Fruit fly (Drosophila melanogaster) whole organism, embryonic: ENCODE results near the gene snz.

ENCODE experiments used
- ATbp ChIP-seq: fragments of 200-800 bp; sonication (Bioruptor generic); optimal IDR thresholded peaks from 2 replicates; lab custom pipeline; 2017; ENCODE audit warnings: missing biosample characterization, mild to moderate bottlenecking, missing genetic modification characterization, missing genetic modification reagents
- Bteb2 ChIP-seq: fragments of 200-800 bp; sonication (Bioruptor generic); optimal IDR thresholded peaks from 2 replicates; lab custom pipeline; 2016; ENCODE audit warnings: missing biosample characterization, missing genetic modification characterization
- CG10366 ChIP-seq: fragments of 200-800 bp; sonication (Bioruptor generic); IDR thresholded peaks from 2 replicates; pipeline ENCODE4 v1.3.6; 2022; ENCODE audit warnings: missing biosample characterization, missing genetic modification characterization
- CG10431 ChIP-seq: fragments of 200-800 bp; sonication (Bioruptor generic); optimal IDR thresholded peaks from 3 replicates; lab custom pipeline; 2018; ENCODE audit warnings: missing biosample characterization, mild to moderate bottlenecking, missing genetic modification characterization
- CG10565 ChIP-seq: fragments of 200-800 bp; sonication (Bioruptor generic); optimal IDR thresholded peaks from 3 replicates; lab custom pipeline; 2016; ENCODE audit warnings: missing biosample characterization, mild to moderate bottlenecking, missing genetic modification characterization
- CG10959 ChIP-seq: fragments of 200-800 bp; sonication (Bioruptor generic); IDR thresholded peaks from 2 replicates; pipeline ENCODE4 v1.3.6; 2022; ENCODE audit warnings: missing biosample characterization, missing genetic modification characterization
- CG12659 ChIP-seq: fragments of 200-800 bp; sonication (Bioruptor generic); optimal IDR thresholded peaks from 3 replicates; lab custom pipeline; 2017; ENCODE audit warnings: mild to moderate bottlenecking, missing biosample characterization, missing genetic modification reagents, missing genetic modification characterization
- CG15269 ChIP-seq: fragments of 200-800 bp; sonication (Bioruptor generic); optimal IDR thresholded peaks from 2 replicates; lab custom pipeline; 2018; ENCODE audit warnings: missing biosample characterization, mild to moderate bottlenecking, missing genetic modification characterization, moderate library complexity
- CG16815 ChIP-seq: fragments of 200-800 bp; sonication (Bioruptor generic); optimal IDR thresholded peaks from 3 replicates; lab custom pipeline; 2017; ENCODE audit warnings: missing biosample characterization, mild to moderate bottlenecking, missing genetic modification characterization
- CG1792 ChIP-seq: fragments of 200-800 bp; sonication (Bioruptor generic); optimal IDR thresholded peaks from 2 replicates; lab custom pipeline; 2016; ENCODE audit warnings: missing biosample characterization, missing genetic modification characterization
- CG2116 ChIP-seq: fragments of 200-800 bp; sonication (Bioruptor generic); optimal IDR thresholded peaks from 3 replicates; lab custom pipeline; 2018; ENCODE audit warnings: missing biosample characterization, mild to moderate bottlenecking, missing genetic modification characterization
- CG3726 ChIP-seq: fragments of 200-800 bp; sonication (Bioruptor generic); IDR thresholded peaks from 3 replicates; pipeline ENCODE4, ENCODE4 v1.3.6; 2022; ENCODE audit warnings: missing biosample characterization, missing genetic modification characterization
- CG4617 ChIP-seq: fragments of 200-800 bp; sonication (Bioruptor generic); optimal IDR thresholded peaks from 3 replicates; lab custom pipeline; 2016; ENCODE audit warnings: missing biosample characterization, missing genetic modification characterization, borderline replicate concordance
- CG4854 ChIP-seq: fragments of 200-800 bp; sonication (Bioruptor generic); optimal IDR thresholded peaks from 2 replicates; lab custom pipeline; 2016; ENCODE audit warnings: missing biosample characterization, missing genetic modification characterization, inconsistent platforms
- CG6791 ChIP-seq: fragments of 200-800 bp; sonication (Bioruptor generic); IDR thresholded peaks from 3 replicates; pipeline ENCODE4 v1.3.6; 2022; ENCODE audit warnings: missing biosample characterization, missing genetic modification characterization; ENCODE audit not compliant: partially characterized antibody
- Dbx ChIP-seq: fragments of 200-800 bp; sonication (Bioruptor generic); IDR thresholded peaks from 3 replicates; pipeline ENCODE4 v1.3.6; 2022; ENCODE audit warnings: missing biosample characterization, missing genetic modification characterization
- Ets97D ChIP-seq: fragments of 200-800 bp; sonication (Bioruptor generic); optimal IDR thresholded peaks from 3 replicates; lab custom pipeline; 2016; ENCODE audit warnings: missing biosample characterization, missing genetic modification characterization
- Fer1 ChIP-seq: fragments of 200-800 bp; sonication (Bioruptor generic); optimal IDR thresholded peaks from 2 replicates; lab custom pipeline; 2017; ENCODE audit warnings: missing biosample characterization, mild to moderate bottlenecking, missing genetic modification characterization
- Fer3 ChIP-seq: fragments of 200-800 bp; sonication (Bioruptor generic); optimal IDR thresholded peaks from 2 replicates; lab custom pipeline; 2018; ENCODE audit warnings: missing biosample characterization, mild to moderate bottlenecking, missing genetic modification characterization, moderate library complexity
- HLH3B ChIP-seq: fragments of 200-800 bp; sonication (Bioruptor generic); IDR thresholded peaks from 2 replicates; pipeline ENCODE4 v1.3.6; 2022; ENCODE audit warnings: missing biosample characterization, missing genetic modification characterization
- Hmr ChIP-seq: fragments of 200-800 bp; sonication (Bioruptor generic); optimal IDR thresholded peaks from 3 replicates; lab custom pipeline; 2017; ENCODE audit warnings: mild to moderate bottlenecking, missing biosample characterization, missing genetic modification reagents, missing genetic modification characterization
- Hr39 ChIP-seq: fragments of >200 bp; optimal IDR thresholded peaks from 2 replicates; lab custom pipeline; 2017
- Jarid2 ChIP-seq: fragments of 200-800 bp; sonication (Bioruptor generic); optimal IDR thresholded peaks from 3 replicates; lab custom pipeline; 2017; ENCODE audit warnings: mild to moderate bottlenecking, missing biosample characterization, missing genetic modification reagents, missing genetic modification characterization
- Lpt ChIP-seq: fragments of >200 bp; optimal IDR thresholded peaks from 2 replicates; lab custom pipeline; 2018; ENCODE audit warnings: missing biosample characterization, missing genetic modification characterization
- Scr ChIP-seq: fragments of 200-800 bp; sonication (Bioruptor generic); IDR thresholded peaks from 2 replicates; pipeline ENCODE4 v1.3.6; 2022; ENCODE audit warnings: missing biosample characterization, missing genetic modification characterization; ENCODE audit not compliant: partially characterized antibody
- Six4 ChIP-seq: fragments of 200-800 bp; sonication (Bioruptor generic); optimal IDR thresholded peaks from 2 replicates; lab custom pipeline; 2016; ENCODE audit warnings: missing biosample characterization, missing genetic modification characterization
- ac ChIP-seq: fragments of 200-800 bp; sonication (Bioruptor generic); optimal IDR thresholded peaks from 3 replicates; lab custom pipeline; 2017; ENCODE audit warnings: missing biosample characterization, mild to moderate bottlenecking, missing genetic modification characterization
- bcd ChIP-seq: fragments of 200-800 bp; sonication (Bioruptor generic); optimal IDR thresholded peaks from 2 replicates; lab custom pipeline; 2017; ENCODE audit warnings: missing biosample characterization, mild to moderate bottlenecking, missing genetic modification characterization
- ems ChIP-seq: fragments of 200-800 bp; sonication (Bioruptor generic); optimal IDR thresholded peaks from 3 replicates; lab custom pipeline; 2016; ENCODE audit warnings: missing biosample characterization, missing genetic modification characterization
- ftz-f1 ChIP-seq: fragments of 200-800 bp; sonication (Bioruptor generic); optimal IDR thresholded peaks from 2 replicates; lab custom pipeline; 2016; ENCODE audit warnings: missing biosample characterization, missing genetic modification characterization
- grn ChIP-seq: fragments of 200-800 bp; sonication (Bioruptor generic); optimal IDR thresholded peaks from 3 replicates; lab custom pipeline; 2017; ENCODE audit warnings: missing biosample characterization, missing genetic modification characterization
- hkb ChIP-seq, 2 experiments: fragments of 200-800 bp in 1 of 2; fragments of >200 bp in 1 of 2; sonication (Bioruptor generic) in 1 of 2; IDR thresholded peaks in 1 of 2; optimal IDR thresholded peaks in 1 of 2; 2 replicates each; pipeline versions ENCODE4 v1.3.6 to Lab custom; 2017 to 2022; ENCODE audit warnings: missing biosample characterization in 1 of 2, missing genetic modification characterization in 1 of 2
- inv ChIP-seq: fragments of 200-800 bp; sonication (Bioruptor generic); IDR thresholded peaks from 2 replicates; pipeline ENCODE4 v1.3.6; 2022; ENCODE audit warnings: missing biosample characterization, missing genetic modification characterization; ENCODE audit not compliant: partially characterized antibody
- knrl ChIP-seq: fragments of 200-800 bp; sonication (Bioruptor generic); IDR thresholded peaks from 3 replicates; pipeline ENCODE4 v1.3.6; 2022; ENCODE audit warnings: missing biosample characterization, missing genetic modification characterization; ENCODE audit not compliant: partially characterized antibody
- nerfin-2 ChIP-seq: fragments of 200-800 bp; sonication (Bioruptor generic); IDR thresholded peaks from 2 replicates; pipeline ENCODE4 v1.3.6; 2022; ENCODE audit warnings: missing biosample characterization, missing genetic modification characterization; ENCODE audit not compliant: partially characterized antibody
- pita ChIP-seq: fragments of 200-800 bp; sonication (Bioruptor generic); optimal IDR thresholded peaks from 2 replicates; lab custom pipeline; 2017; ENCODE audit warnings: missing biosample characterization, mild to moderate bottlenecking, missing genetic modification characterization
- pros ChIP-seq: fragments of 200-800 bp; sonication (Bioruptor generic); optimal IDR thresholded peaks from 3 replicates; lab custom pipeline; 2019; ENCODE audit warnings: missing biosample characterization, mild to moderate bottlenecking, missing genetic modification characterization, moderate library complexity
- scrt ChIP-seq: fragments of 200-800 bp; sonication (Bioruptor generic); optimal IDR thresholded peaks from 2 replicates; lab custom pipeline; 2018; ENCODE audit warnings: missing biosample characterization, mild to moderate bottlenecking, missing genetic modification characterization, moderate library complexity
- shn ChIP-seq: fragments of 200-800 bp; sonication (Bioruptor generic); optimal IDR thresholded peaks from 3 replicates; lab custom pipeline; 2016; ENCODE audit warnings: missing biosample characterization, missing genetic modification characterization
- slbo ChIP-seq: fragments of 200-800 bp; sonication (Bioruptor generic); IDR thresholded peaks from 2 replicates; pipeline ENCODE4 v1.3.6; 2022; ENCODE audit warnings: missing biosample characterization, missing genetic modification characterization
- slou ChIP-seq: fragments of 200-800 bp; sonication (Bioruptor generic); optimal IDR thresholded peaks from 3 replicates; lab custom pipeline; 2016; ENCODE audit warnings: missing biosample characterization, missing genetic modification characterization
- unc-4 ChIP-seq: fragments of 200-800 bp; sonication (Bioruptor generic); IDR thresholded peaks from 2 replicates; pipeline ENCODE4 v1.3.6; 2022; ENCODE audit warnings: missing biosample characterization, missing genetic modification characterization; ENCODE audit not compliant: partially characterized antibody
- vvl ChIP-seq: fragments of 200-800 bp; sonication (Bioruptor generic); IDR thresholded peaks from 2 replicates; pipeline ENCODE4 v1.3.6; 2022; ENCODE audit warnings: missing biosample characterization, missing genetic modification characterization

snz gene

dm6 chrX:7901153-7902038, 10.5 kb upstream of the snz start, which contains the start of the genes RpS6 and bys (continued):
- peak; percentile 31; the same call in 1 of the 2 replicates for TF ChIP-seq vvl (GFP tag; lab: Robert Waterston, UW)
- TF ChIP-seq, all 482 proteins: peak for 298

- TF ChIP-seq Lpt (GFP tag; lab: Kevin White, UChicago): no peak
- peak; percentile 75 for TF ChIP-seq CG10431 (GFP tag; lab: Kevin White, UChicago)
- TF ChIP-seq CG6791 (GFP tag; lab: Robert Waterston, UW): peak; percentile 52; the same call in 2 of the 3 replicates
- TF ChIP-seq Fer3 (tag; lab: Kevin White, UChicago): peak; percentile 93
- peak; percentile 78 for TF ChIP-seq Six4 (GFP tag; lab: Kevin White, UChicago)
- TF ChIP-seq HLH3B (GFP tag; lab: Robert Waterston, UW): peak; percentile 89
- TF ChIP-seq ATbp (GFP tag; lab: Kevin White, UChicago): peak; percentile 89
- TF ChIP-seq Ets97D (GFP tag; lab: Kevin White, UChicago): peak; percentile 63
- peak; percentile 90 for TF ChIP-seq scrt (GFP tag; lab: Kevin White, UChicago)
- TF ChIP-seq nerfin-2 (GFP tag; lab: Robert Waterston, UW): 0 out of 2 replicates have a peak, but pooled peaks have one; percentile 23
- peak; percentile 90 for TF ChIP-seq CG1792 (GFP tag; lab: Kevin White, UChicago)
- no peak for TF ChIP-seq pita (GFP tag; lab: Kevin White, UChicago)
- peak; percentile 94 for TF ChIP-seq slbo
- peak; percentile 85 for TF ChIP-seq shn (GFP tag; lab: Kevin White, UChicago)
- TF ChIP-seq CG4854 (GFP tag; lab: Kevin White, UChicago): peak; percentile 83
- peak; percentile 31 for TF ChIP-seq CG10565
- peak; percentile 95 for TF ChIP-seq Fer1 (GFP tag; lab: Kevin White, UChicago)
- TF ChIP-seq Hr39 (lab: Kevin White, UChicago): no peak
- peak; percentile 60 for TF ChIP-seq CG4617
- TF ChIP-seq inv (GFP tag; lab: Robert Waterston, UW): 0 out of 2 replicates have a peak, but pooled peaks have one; percentile 21
- peak; percentile 66 for TF ChIP-seq CG2116 (GFP tag; lab: Kevin White, UChicago)
- TF ChIP-seq ems (GFP tag; lab: Kevin White, UChicago): peak; percentile 89
- TF ChIP-seq ac (GFP tag; lab: Kevin White, UChicago): peak; percentile 59
- peak; percentile 26 for TF ChIP-seq slou
- TF ChIP-seq grn: peak; percentile 36
- TF ChIP-seq ftz-f1 (GFP tag; lab: Kevin White, UChicago): peak; percentile 28
- peak; percentile 74 for TF ChIP-seq CG16815 (GFP tag; lab: Kevin White, UChicago)
- TF ChIP-seq Jarid2 (GFP tag; lab: Kevin White, UChicago): peak; percentile 74
- TF ChIP-seq unc-4: peak; percentile 42
- TF ChIP-seq bcd (GFP tag; lab: Kevin White, UChicago): peak; percentile 91
- peak; percentile 78 for TF ChIP-seq pros (GFP tag; lab: Kevin White, UChicago)
- peak; percentile 89 for TF ChIP-seq CG10366 (GFP tag; lab: Robert Waterston, UW)
- peak; percentile 64 for TF ChIP-seq CG10959 (GFP tag; lab: Robert Waterston, UW)
- TF ChIP-seq CG3726 (GFP tag; lab: Robert Waterston, UW): peak; percentile 72; the same call in 2 of the 3 replicates
- TF ChIP-seq Scr: peak; percentile 55
- peak; percentile 92 for TF ChIP-seq CG12659 (GFP tag; lab: Kevin White, UChicago)
- TF ChIP-seq knrl (GFP tag; lab: Robert Waterston, UW): no peak
- peak; percentile 94 for TF ChIP-seq CG15269 (tag; lab: Kevin White, UChicago)
- peak; percentile 95 for TF ChIP-seq Hmr (GFP tag; lab: Kevin White, UChicago)
- no peak for TF ChIP-seq hkb (optimal IDR thresholded peaks at IDR 0.05; lab: Kevin White, UChicago)
- peak; percentile 94 for TF ChIP-seq hkb (GFP tag; IDR thresholded peaks at IDR 0.05; lab: Robert Waterston, UW)
- peak; percentile 90 for TF ChIP-seq Dbx
- peak; percentile 62 for TF ChIP-seq Bteb2 (GFP tag; lab: Kevin White, UChicago)
Observed at dm6 chrX:7908239-7909068, 3.4 kb upstream of the snz start, which contains the start of the genes dpr14 and spidey. dpr14 (minus strand) TSS chrX:7908286. spidey (plus strand) TSS chrX:7908931.
